Worm (Caenorhabditis elegans): ENCODE results near the gene Y25C1A.7.

DNA sequence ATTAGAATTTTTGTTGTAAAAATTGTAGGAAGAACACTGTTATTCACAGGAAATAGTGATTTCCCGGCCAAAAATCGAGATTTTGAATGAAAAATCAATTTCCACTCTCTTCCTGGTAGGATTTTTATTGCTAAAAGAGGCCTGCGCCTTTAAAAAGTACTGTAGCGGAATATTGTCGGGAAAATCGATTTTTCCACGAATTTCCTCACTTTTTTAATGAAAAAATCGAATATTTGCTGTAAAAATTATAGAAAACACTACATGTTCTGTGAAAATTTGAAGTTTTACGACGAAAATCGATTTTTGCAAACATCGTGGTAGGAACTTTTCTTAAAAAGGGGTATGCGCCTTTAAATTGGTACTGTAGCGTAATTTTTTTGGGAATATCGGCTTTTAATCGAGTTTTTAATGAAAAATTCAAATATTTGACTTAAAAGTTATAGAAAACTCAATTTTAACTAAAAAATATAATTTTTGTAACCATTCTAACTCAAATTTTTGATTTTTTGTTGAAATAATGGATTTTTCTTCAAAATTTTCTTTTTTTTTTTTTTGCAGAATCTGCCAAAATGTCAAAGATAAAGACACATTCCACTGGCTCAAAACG is 14.5 kb downstream of the Y25C1A.7 start, which contains the start of gene lin-8:
- no peak for TF ChIP-seq duxl-1 (tag; optimal IDR thresholded peaks at IDR 0.05; ENCODE audit: poor library complexity)
- TF ChIP-seq nhr-77 (tag; optimal IDR thresholded peaks at IDR 0.05) = no peak
- no peak for TF ChIP-seq nhr-11 (tag; optimal IDR thresholded peaks at IDR 0.05)
